Worm (Caenorhabditis elegans) whole organism, L1 larva: ENCODE data around the gene F46F5.10.

Source experiments
- F16B12.6 ChIP-seq: fragments of 150-350 bp; optimal IDR thresholded peaks from 2 replicates; lab custom pipeline; 2014; ENCODE audit warnings: missing biosample characterization, missing genetic modification characterization
- ceh-8 ChIP-seq: fragments of 200-800 bp; sonication (Bioruptor generic); optimal IDR thresholded peaks from 2 replicates; lab custom pipeline; 2018; ENCODE audit warnings: mild to moderate bottlenecking, missing genetic modification characterization, moderate library complexity, missing compliant biosample characterization
- ceh-88 ChIP-seq: fragments of 200-800 bp; sonication (Bioruptor generic); IDR thresholded peaks from 2 replicates; pipeline ENCODE4 v1.3.6; 2022; ENCODE audit warnings: missing genetic modification characterization, missing compliant biosample characterization
- ces-1 ChIP-seq: fragments of 150-350 bp; optimal IDR thresholded peaks from 2 replicates; lab custom pipeline; 2014; ENCODE audit warnings: missing biosample characterization, missing genetic modification reagents, missing genetic modification characterization
- dpl-1 ChIP-seq, 3 experiments: fragments of 150-350 bp in 2 of 3; sonication (generic microtip) in 1 of 3; optimal IDR thresholded peaks; 2 replicates each; lab custom pipeline; 2014 to 2017; ENCODE audit warnings: missing biosample characterization in 3 of 3, missing genetic modification characterization in 3 of 3, missing genetic modification reagents in 3 of 3
- egl-13 ChIP-seq: sonication (generic microtip); optimal IDR thresholded peaks from 2 replicates; lab custom pipeline; 2016; ENCODE audit warnings: missing genotype, missing genetic modification reagents, missing genetic modification characterization, missing compliant biosample characterization
- elt-2 ChIP-seq: sonication (generic microtip); optimal IDR thresholded peaks from 2 replicates; lab custom pipeline; 2016; ENCODE audit warnings: missing genetic modification characterization, mild to moderate bottlenecking, inconsistent platforms, missing compliant biosample characterization, missing genetic modification reagents
- ets-5 ChIP-seq: fragments of 200-800 bp; sonication (Bioruptor generic); IDR thresholded peaks from 2 replicates; pipeline ENCODE4 v1.3.6; 2022; ENCODE audit warnings: missing genetic modification characterization, missing compliant biosample characterization
- fkh-10 ChIP-seq: sonication (generic microtip); optimal IDR thresholded peaks from 2 replicates; lab custom pipeline; 2017; ENCODE audit warnings: missing biosample characterization, missing genetic modification reagents, missing genetic modification characterization
- fkh-4 ChIP-seq: sonication (generic microtip); optimal IDR thresholded peaks from 2 replicates; lab custom pipeline; 2016; ENCODE audit warnings: missing compliant biosample characterization, missing genetic modification characterization, borderline replicate concordance
- fos-1 ChIP-seq: fragments of 150-350 bp; optimal IDR thresholded peaks from 2 replicates; lab custom pipeline; 2014; ENCODE audit warnings: missing biosample characterization, missing genetic modification characterization
- grh-1 ChIP-seq: fragments of 200-800 bp; sonication (Bioruptor generic); IDR thresholded peaks from 2 replicates; pipeline ENCODE4 v1.3.6; 2022; ENCODE audit warnings: missing genetic modification reagents, missing genetic modification characterization, missing compliant biosample characterization
- hlh-17 ChIP-seq: fragments of 200-800 bp; sonication (Bioruptor generic); optimal IDR thresholded peaks from 2 replicates; lab custom pipeline; 2018; ENCODE audit warnings: missing genetic modification characterization, mild to moderate bottlenecking, missing compliant biosample characterization, moderate library complexity, borderline replicate concordance
- hpl-2 ChIP-seq: fragments of 150-350 bp; optimal IDR thresholded peaks from 2 replicates; lab custom pipeline; 2014; ENCODE audit warnings: missing biosample characterization, missing genetic modification reagents, missing genetic modification characterization
- lin-14 ChIP-seq: fragments of 200-800 bp; sonication (Bioruptor generic); optimal IDR thresholded peaks from 2 replicates; lab custom pipeline; 2018; ENCODE audit warnings: mild to moderate bottlenecking, missing genetic modification characterization, moderate library complexity, missing compliant biosample characterization
- lin-15B ChIP-seq: fragments of 150-350 bp; sonication (generic microtip); optimal IDR thresholded peaks from 3 replicates; lab custom pipeline; 2014; ENCODE audit warnings: missing biosample characterization, missing genetic modification characterization
- lin-35 ChIP-seq, 2 experiments: fragments of 150-350 bp; optimal IDR thresholded peaks; 2 replicates each; lab custom pipeline; 2014; ENCODE audit warnings: missing biosample characterization in 2 of 2, missing genetic modification characterization in 2 of 2, missing genetic modification reagents in 2 of 2
- lir-3 ChIP-seq: sonication (generic microtip); optimal IDR thresholded peaks from 2 replicates; lab custom pipeline; 2016; ENCODE audit warnings: mild to moderate bottlenecking, missing genetic modification characterization, moderate library complexity, missing compliant biosample characterization; ENCODE audit not compliant: poor library complexity
- lsy-2 ChIP-seq, 2 experiments: fragments of 150-350 bp; optimal IDR thresholded peaks; 2 replicates each; lab custom pipeline; 2014; ENCODE audit warnings: missing biosample characterization in 2 of 2, missing genetic modification characterization in 2 of 2
- mdl-1 ChIP-seq, 2 experiments: fragments of 150-350 bp; optimal IDR thresholded peaks; 2 replicates each; lab custom pipeline; 2014 to 2017; ENCODE audit warnings: missing biosample characterization in 2 of 2, missing genetic modification characterization in 2 of 2, inconsistent platforms in 1 of 2
- nhr-20 ChIP-seq: sonication (generic microtip); optimal IDR thresholded peaks from 2 replicates; lab custom pipeline; 2016; ENCODE audit warnings: mild to moderate bottlenecking, missing genetic modification characterization, missing compliant biosample characterization
- nhr-71 ChIP-seq: sonication (generic microtip); optimal IDR thresholded peaks from 2 replicates; lab custom pipeline; 2016; ENCODE audit warnings: mild to moderate bottlenecking, missing genetic modification characterization, moderate library complexity, missing compliant biosample characterization
- nhr-76 ChIP-seq: sonication (generic microtip); optimal IDR thresholded peaks from 2 replicates; lab custom pipeline; 2017; ENCODE audit warnings: missing biosample characterization, missing genetic modification characterization
- nhr-85 ChIP-seq: sonication (generic microtip); peaks from one replicate; lab custom pipeline; 2016; ENCODE audit warnings: missing genetic modification characterization, inconsistent platforms, missing compliant biosample characterization
- nhr-90 ChIP-seq: sonication (generic microtip); optimal IDR thresholded peaks from 2 replicates; lab custom pipeline; 2016; ENCODE audit warnings: mild to moderate bottlenecking, missing genetic modification characterization, missing compliant biosample characterization; ENCODE audit not compliant: poor library complexity
- pag-3 ChIP-seq: sonication (generic microtip); optimal IDR thresholded peaks from 2 replicates; lab custom pipeline; 2017; ENCODE audit warnings: missing genetic modification characterization, mild to moderate bottlenecking, missing compliant biosample characterization, antibody characterized with exemption, borderline replicate concordance; ENCODE audit not compliant: insufficient read depth
- pax-3 ChIP-seq: fragments of 200-800 bp; sonication (Bioruptor generic); optimal IDR thresholded peaks from 2 replicates; lab custom pipeline; 2018; ENCODE audit warnings: mild to moderate bottlenecking, missing genetic modification characterization, moderate library complexity, missing compliant biosample characterization
- pqm-1 ChIP-seq: sonication (generic microtip); optimal IDR thresholded peaks from 3 replicates; lab custom pipeline; 2017; ENCODE audit warnings: missing biosample characterization, missing genetic modification characterization
- rnt-1 ChIP-seq: sonication (generic microtip); optimal IDR thresholded peaks from 2 replicates; lab custom pipeline; 2016; ENCODE audit warnings: mild to moderate bottlenecking, missing genetic modification characterization, moderate library complexity, missing compliant biosample characterization
- skn-1 ChIP-seq: fragments of 150-350 bp; optimal IDR thresholded peaks from 2 replicates; lab custom pipeline; 2014; ENCODE audit warnings: missing biosample characterization, missing genetic modification characterization
- snu-23 ChIP-seq: sonication (generic microtip); optimal IDR thresholded peaks from 2 replicates; lab custom pipeline; 2016; ENCODE audit warnings: missing genetic modification characterization, missing compliant biosample characterization
- sox-4 ChIP-seq: sonication (generic microtip); optimal IDR thresholded peaks from 2 replicates; lab custom pipeline; 2016; ENCODE audit warnings: missing genetic modification characterization, missing compliant biosample characterization
- sup-37 ChIP-seq: fragments of 200-800 bp; sonication (Bioruptor generic); optimal IDR thresholded peaks from 2 replicates; lab custom pipeline; 2018; ENCODE audit warnings: mild to moderate bottlenecking, missing genetic modification characterization, missing compliant biosample characterization
- swsn-7 ChIP-seq: sonication (generic microtip); optimal IDR thresholded peaks from 2 replicates; lab custom pipeline; 2016; ENCODE audit warnings: missing genetic modification characterization, missing compliant biosample characterization
- tbx-2 ChIP-seq: sonication (generic microtip); optimal IDR thresholded peaks from 2 replicates; lab custom pipeline; 2016; ENCODE audit warnings: missing genetic modification characterization, missing compliant biosample characterization
- unc-130 ChIP-seq: fragments of 150-350 bp; optimal IDR thresholded peaks from 2 replicates; lab custom pipeline; 2017; ENCODE audit warnings: missing biosample characterization, missing genetic modification characterization, inconsistent platforms
- unc-30 ChIP-seq: sonication (generic microtip); optimal IDR thresholded peaks from 2 replicates; lab custom pipeline; 2017; ENCODE audit warnings: missing biosample characterization, missing genetic modification characterization
- unc-98 ChIP-seq: fragments of 200-800 bp; sonication (Bioruptor generic); IDR thresholded peaks from 2 replicates; pipeline ENCODE4 v1.3.6; 2022; ENCODE audit warnings: missing genetic modification characterization, missing compliant biosample characterization
- ztf-11 ChIP-seq, 2 experiments: sonication (generic microtip); optimal IDR thresholded peaks; 2 replicates each; lab custom pipeline; 2016 to 2017; ENCODE audit warnings: missing genetic modification characterization in 2 of 2, missing biosample characterization in 1 of 2, missing compliant biosample characterization in 1 of 2

Gene F46F5.10

ce11 chrII:799700-800099 lies 23.9 kb upstream of the F46F5.10 start, which contains the start of gene F46F5.14:
Gene F46F5.14 (plus strand): TSS chrII:800000.
- TF ChIP-seq ets-5 (GFP tag; lab: Robert Waterston, UW) = no peak
- TF ChIP-seq lin-15B (tag; lab: Kevin White, UChicago) = no peak
- TF ChIP-seq lsy-2 (tag; optimal IDR thresholded peaks at IDR 0.05; lab: Kevin White, UChicago) = no peak
- no peak for TF ChIP-seq unc-130
- no peak for TF ChIP-seq ces-1 (GFP tag; lab: Kevin White, UChicago)
- TF ChIP-seq ztf-11 (tag; optimal IDR thresholded peaks at IDR 0.05; lab: Kevin White, UChicago) = no peak

DNA sequence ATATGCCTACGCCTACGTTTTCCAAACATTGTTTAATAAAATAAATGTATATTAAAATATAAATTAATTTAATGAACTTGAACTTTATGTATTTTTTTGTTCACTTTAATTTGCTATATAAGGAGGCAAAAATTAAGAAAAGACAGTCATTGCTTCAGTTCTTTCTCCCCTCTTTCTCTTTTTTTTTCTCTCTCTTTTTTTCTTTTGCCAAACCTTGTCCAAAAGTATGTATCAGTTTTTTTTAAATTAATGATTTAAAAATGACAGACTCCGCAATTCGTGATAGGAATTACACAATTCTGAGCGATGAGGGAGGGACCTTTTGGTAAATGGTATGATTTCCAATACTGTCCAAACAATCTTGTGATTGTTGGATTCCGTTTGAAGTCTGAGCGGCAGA lies 20.6 kb upstream of the F46F5.10 start, which contains the start of gene F46F5.13:
F46F5.13 (plus strand) TSS at position 301 of the 400 bp plus-strand sequence.
- TF ChIP-seq hpl-2 (GFP tag; lab: Kevin White, UChicago) (no peak), lin-14 (no peak), pax-3 (tag; lab: Kevin White, UChicago) (no peak), elt-2 (tag; lab: Kevin White, UChicago) (no peak), rnt-1 (tag; lab: Kevin White, UChicago) (no peak), egl-13 (tag; lab: Kevin White, UChicago) (no peak), grh-1 (GFP tag; lab: Robert Waterston, UW) (no peak), F16B12.6 (tag; lab: Kevin White, UChicago) (no peak), nhr-20 (tag; lab: Kevin White, UChicago) (no peak), nhr-71 (tag; lab: Kevin White, UChicago) (no peak), nhr-85 (tag; lab: Kevin White, UChicago) (no peak), lir-3 (tag; lab: Kevin White, UChicago) (no peak)

DNA sequence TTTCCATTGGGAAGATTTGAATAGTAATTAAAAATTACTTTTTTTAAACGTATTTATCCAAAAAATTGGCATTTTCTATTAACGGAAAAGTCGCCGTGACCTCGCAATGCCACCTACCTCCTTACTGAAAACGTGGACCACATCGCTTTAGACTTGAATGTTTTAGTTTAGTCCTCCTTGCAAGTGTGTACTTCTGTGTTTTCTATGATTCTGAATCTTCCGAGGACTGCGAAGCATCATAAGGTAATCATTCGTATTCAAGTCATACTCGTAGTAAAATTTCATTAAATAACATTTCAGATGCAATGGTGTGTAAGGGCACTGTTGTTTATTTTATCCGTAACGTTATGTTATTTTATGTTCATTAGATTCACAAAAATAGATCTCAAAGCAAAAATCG lies 15.2 kb upstream of the F46F5.10 start, which contains the start of gene F46F5.11:
F46F5.11 (plus strand) TSS at position 301 of the 400 bp plus-strand sequence.
- TF ChIP-seq pqm-1 (tag; lab: Kevin White, UChicago) (no peak), dpl-1 (GFP tag; optimal IDR thresholded peaks at IDR 0.05; lab: Kevin White, UChicago) (no peak), lin-35 (GFP tag; optimal IDR thresholded peaks at IDR 0.05; lab: Kevin White, UChicago) (no peak), ztf-11 (tag; optimal IDR thresholded peaks at IDR 0.05; lab: Kevin White, UChicago) (no peak), fkh-10 (GFP tag; lab: Kevin White, UChicago) (no peak), hlh-17 (GFP tag; lab: Kevin White, UChicago) (no peak), rnt-1 (tag; lab: Kevin White, UChicago) (no peak), lir-3 (tag; lab: Kevin White, UChicago) (no peak), unc-30 (tag; lab: Kevin White, UChicago) (no peak), unc-98 (GFP tag; lab: Robert Waterston, UW) (no peak), lsy-2 (tag; optimal IDR thresholded peaks at IDR 0.05; lab: Kevin White, UChicago) (no peak), unc-130 (no peak), elt-2 (tag; lab: Kevin White, UChicago) (no peak), mdl-1 (tag; optimal IDR thresholded peaks at IDR 0.05; lab: Kevin White, UChicago) (no peak), pax-3 (tag; lab: Kevin White, UChicago) (no peak)

ce11 chrII:812917-813316 lies 10.7 kb upstream of the F46F5.10 start, which contains the start of gene F46F5.5:
Gene F46F5.5 (minus strand): TSS chrII:813017.
- TF ChIP-seq nhr-76 (tag; lab: Kevin White, UChicago) (no peak), ceh-8 (GFP tag; lab: Kevin White, UChicago) (no peak), swsn-7 (tag; lab: Kevin White, UChicago) (no peak), fkh-10 (GFP tag; lab: Kevin White, UChicago) (no peak)

ce11 chrII:814737-815136 lies 8.9 kb upstream of the F46F5.10 start, which contains the start of gene msrp-3:
Gene msrp-3 (minus strand): TSS chrII:814837.
- TF ChIP-seq lsy-2 (tag; optimal IDR thresholded peaks at IDR 0.05; lab: Kevin White, UChicago) (no peak), ceh-88 (GFP tag; lab: Robert Waterston, UW) (no peak), lir-3 (tag; lab: Kevin White, UChicago) (no peak), unc-30 (tag; lab: Kevin White, UChicago) (no peak), pag-3 (tag; lab: Kevin White, UChicago) (no peak), sox-4 (tag; lab: Kevin White, UChicago) (no peak), tbx-2 (no peak), unc-130 (no peak), fos-1 (tag; lab: Kevin White, UChicago) (no peak), snu-23 (no peak), nhr-90 (tag; lab: Kevin White, UChicago) (no peak), swsn-7 (tag; lab: Kevin White, UChicago) (no peak), rnt-1 (tag; lab: Kevin White, UChicago) (no peak), fkh-4 (tag; lab: Kevin White, UChicago) (no peak), skn-1 (tag; lab: Kevin White, UChicago) (no peak), sup-37 (no peak)
